Fruit fly (Drosophila melanogaster) S2 (cell line): ENCODE results near the gene FDY.

Source experiments
- CG8478 ChIP-seq: fragments of >200 bp; optimal IDR thresholded peaks from 2 replicates; lab custom pipeline; 2018
- CTCF ChIP-seq, 2 experiments: fragments of >200 bp; optimal IDR thresholded peaks; 2 replicates each; lab custom pipeline; 2018

DNA sequence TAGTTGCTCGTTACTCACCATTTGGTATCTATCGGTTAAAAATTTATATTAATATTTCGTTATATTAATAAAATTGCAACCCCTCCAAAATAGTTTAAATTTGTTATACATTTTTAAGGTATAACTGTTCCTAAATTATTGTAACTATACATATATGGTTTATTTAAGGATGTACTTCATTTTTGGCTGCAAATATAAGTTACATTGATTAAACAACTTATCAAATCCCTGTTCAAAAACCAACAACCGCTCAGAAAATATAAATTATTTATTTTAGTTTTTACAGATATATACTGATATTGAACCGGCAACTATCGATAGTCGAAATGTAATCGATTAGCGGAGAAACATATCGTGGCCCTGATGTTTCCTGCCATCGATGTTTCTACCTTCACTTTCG, at the start of gene FDY:
- no peak for TF ChIP-seq CG8478 (lab: Kevin White, UChicago)
- no peak for TF ChIP-seq CTCF (optimal IDR thresholded peaks at IDR 0.05; lab: Kevin White, UChicago)
